Worm (Caenorhabditis elegans) whole organism, L2 larva: Measurements from ENCODE around the gene zipt-7.1.

Experiments used
- ZK546.5 ChIP-seq: sonication (generic microtip); optimal IDR thresholded peaks from 2 replicates; lab custom pipeline; 2017; ENCODE audit warnings: missing biosample characterization, missing genetic modification characterization
- aly-2 ChIP-seq: fragments of 150-350 bp; optimal IDR thresholded peaks from 2 replicates; lab custom pipeline; 2014; ENCODE audit warnings: missing biosample characterization, missing genetic modification characterization
- ceh-82 ChIP-seq: fragments of 150-350 bp; optimal IDR thresholded peaks from 2 replicates; lab custom pipeline; 2014; ENCODE audit warnings: missing biosample characterization, missing genetic modification characterization
- egl-27 ChIP-seq: sonication (generic microtip); optimal IDR thresholded peaks from 3 replicates; lab custom pipeline; 2017; ENCODE audit warnings: missing biosample characterization, missing genetic modification reagents, missing genetic modification characterization
- fos-1 ChIP-seq: fragments of 150-350 bp; optimal IDR thresholded peaks from 2 replicates; lab custom pipeline; 2014; ENCODE audit warnings: missing biosample characterization, missing genetic modification characterization
- lin-13 ChIP-seq: fragments of 150-350 bp; optimal IDR thresholded peaks from 2 replicates; lab custom pipeline; 2014; ENCODE audit warnings: missing biosample characterization, missing genetic modification reagents, missing genetic modification characterization
- mdl-1 ChIP-seq, 2 experiments: fragments of 150-350 bp in 1 of 2; sonication (generic microtip) in 1 of 2; optimal IDR thresholded peaks; 2 replicates each; lab custom pipeline; 2017; ENCODE audit warnings: missing biosample characterization in 2 of 2, missing genetic modification characterization in 2 of 2
- nhr-25 ChIP-seq: fragments of 150-350 bp; sonication (generic microtip); optimal IDR thresholded peaks from 3 replicates; lab custom pipeline; 2014; ENCODE audit warnings: missing biosample characterization, missing genetic modification characterization
- sma-9 ChIP-seq, 2 experiments: fragments of 150-350 bp in 1 of 2; sonication (generic microtip) in 1 of 2; optimal IDR thresholded peaks; 2 replicates each; lab custom pipeline; 2014 to 2016; ENCODE audit warnings: missing genetic modification characterization in 2 of 2, mild to moderate bottlenecking in 1 of 2, missing biosample characterization in 1 of 2, missing compliant biosample characterization in 1 of 2, missing genetic modification reagents in 1 of 2, moderate library complexity in 1 of 2
- unc-55 ChIP-seq: fragments of 150-350 bp; sonication (generic microtip); optimal IDR thresholded peaks from 3 replicates; lab custom pipeline; 2014; ENCODE audit warnings: missing biosample characterization, missing genetic modification reagents, missing genetic modification characterization
- unc-62 ChIP-seq: fragments of 150-350 bp; optimal IDR thresholded peaks from 2 replicates; lab custom pipeline; 2014; ENCODE audit warnings: missing biosample characterization, missing genetic modification reagents, missing genetic modification characterization
- ztf-1 ChIP-seq: fragments of 200-800 bp; sonication (Bioruptor generic); conservative IDR thresholded peaks from 2 replicates; pipeline ENCODE4 v1.3.6; 2022; ENCODE audit warnings: missing genetic modification characterization, missing compliant biosample characterization

- peak; percentile 98 for TF ChIP-seq unc-55 (GFP tag; lab: Kevin White, UChicago)
- TF ChIP-seq sma-9 (GFP tag; optimal IDR thresholded peaks at IDR 0.05; lab: Kevin White, UChicago): peak; percentile 87
- TF ChIP-seq sma-9 (tag; optimal IDR thresholded peaks at IDR 0.05; lab: Kevin White, UChicago): no peak
- TF ChIP-seq ceh-82 (tag; lab: Kevin White, UChicago): peak; percentile 82
- TF ChIP-seq fos-1 (tag; lab: Kevin White, UChicago): peak; percentile 92
- peak; percentile 75 for TF ChIP-seq ZK546.5 (tag; lab: Kevin White, UChicago)
- TF ChIP-seq egl-27 (tag; lab: Kevin White, UChicago): peak; percentile 95
- TF ChIP-seq lin-13 (GFP tag; lab: Kevin White, UChicago): peak; percentile 95
- no peak for TF ChIP-seq aly-2 (tag; lab: Kevin White, UChicago)
- peak in 1 of 2 experiments; percentile 76 for TF ChIP-seq mdl-1 (tag; optimal IDR thresholded peaks at IDR 0.05; lab: Kevin White, UChicago)
- TF ChIP-seq ztf-1 (GFP tag; lab: Robert Waterston, UW): peak; percentile 89; the same call in 1 of the 2 replicates
- TF ChIP-seq nhr-25 (tag; lab: Kevin White, UChicago): peak; percentile 97
- peak; percentile 38 for TF ChIP-seq unc-62 (GFP tag; lab: Kevin White, UChicago)
These were observed 9.6 kb downstream of the zipt-7.1 start for ce11 chrIV:17278363-17278762.
